Fruit fly (Drosophila melanogaster) whole organism, embryonic: ENCODE measurements around the gene ball.

Experiments used
- Atf6 ChIP-seq: fragments of 200-800 bp; sonication (Bioruptor generic); IDR thresholded peaks from 2 replicates; pipeline ENCODE4 v1.3.6; 2022; ENCODE audit warnings: missing biosample characterization, missing genetic modification characterization
- Bgb ChIP-seq: fragments of 200-800 bp; sonication (Bioruptor generic); IDR thresholded peaks from 2 replicates; pipeline ENCODE4 v1.3.6; 2022; ENCODE audit warnings: missing biosample characterization, missing genetic modification characterization; ENCODE audit not compliant: partially characterized antibody
- CG10147 ChIP-seq: fragments of 200-800 bp; sonication (Bioruptor generic); optimal IDR thresholded peaks from 2 replicates; lab custom pipeline; 2019; ENCODE audit warnings: missing biosample characterization, mild to moderate bottlenecking, missing genetic modification characterization, moderate library complexity
- CG1024 ChIP-seq: fragments of 200-800 bp; sonication (Bioruptor generic); IDR thresholded peaks from 2 replicates; pipeline ENCODE4 v1.3.6; 2022; ENCODE audit warnings: missing biosample characterization, missing genetic modification characterization
- CG12071 ChIP-seq: fragments of 200-800 bp; sonication (Bioruptor generic); optimal IDR thresholded peaks from 3 replicates; lab custom pipeline; 2018; ENCODE audit warnings: missing biosample characterization, mild to moderate bottlenecking, missing genetic modification characterization
- CG12219 ChIP-seq: fragments of 200-800 bp; sonication (Bioruptor generic); optimal IDR thresholded peaks from 3 replicates; lab custom pipeline; 2018; ENCODE audit warnings: missing biosample characterization, mild to moderate bottlenecking, missing genetic modification characterization
- CG13287 ChIP-seq: fragments of 200-800 bp; sonication (Bioruptor generic); IDR thresholded peaks from 2 replicates; pipeline ENCODE4 v1.3.6; 2022; ENCODE audit warnings: missing biosample characterization, missing genetic modification characterization; ENCODE audit not compliant: partially characterized antibody
- CG13775 ChIP-seq: fragments of 200-800 bp; sonication (Bioruptor generic); optimal IDR thresholded peaks from 3 replicates; lab custom pipeline; 2017; ENCODE audit warnings: missing biosample characterization, mild to moderate bottlenecking, missing genetic modification characterization
- CG14014 ChIP-seq: fragments of 200-800 bp; sonication (Bioruptor generic); IDR thresholded peaks from 2 replicates; pipeline ENCODE4 v1.3.6; 2022; ENCODE audit warnings: missing biosample characterization, missing genetic modification characterization
- CG14441 ChIP-seq: fragments of 200-800 bp; sonication (Bioruptor generic); IDR thresholded peaks from 2 replicates; pipeline ENCODE4 v1.3.6; 2022; ENCODE audit warnings: missing biosample characterization, missing genetic modification characterization
- CG17802 ChIP-seq: fragments of 200-800 bp; sonication (Bioruptor generic); optimal IDR thresholded peaks from 2 replicates; lab custom pipeline; 2018; ENCODE audit warnings: missing biosample characterization, mild to moderate bottlenecking, missing genetic modification characterization, moderate library complexity
- CG18599 ChIP-seq: fragments of 200-800 bp; sonication (Bioruptor generic); optimal IDR thresholded peaks from 3 replicates; lab custom pipeline; 2017; ENCODE audit warnings: missing biosample characterization, missing genetic modification characterization, mild to moderate bottlenecking, moderate library complexity, missing genetic modification reagents
- CG2202 ChIP-seq: fragments of 200-800 bp; sonication (Bioruptor generic); optimal IDR thresholded peaks from 2 replicates; lab custom pipeline; 2018; ENCODE audit warnings: missing biosample characterization, mild to moderate bottlenecking, missing genetic modification characterization
- CG31365 ChIP-seq: fragments of 200-800 bp; sonication (Bioruptor generic); optimal IDR thresholded peaks from 2 replicates; lab custom pipeline; 2018; ENCODE audit warnings: missing biosample characterization, mild to moderate bottlenecking, missing genetic modification characterization
- CG4282 ChIP-seq: fragments of 200-800 bp; sonication (Bioruptor generic); optimal IDR thresholded peaks from 2 replicates; lab custom pipeline; 2016; ENCODE audit warnings: missing biosample characterization, missing genetic modification characterization
- CG5953 ChIP-seq: fragments of 200-800 bp; sonication (Bioruptor generic); IDR thresholded peaks from 2 replicates; pipeline ENCODE4 v1.3.6; 2022; ENCODE audit warnings: missing biosample characterization, missing genetic modification characterization
- CG6854 ChIP-seq: fragments of 200-800 bp; sonication (Bioruptor generic); optimal IDR thresholded peaks from 3 replicates; lab custom pipeline; 2017; ENCODE audit warnings: missing biosample characterization, mild to moderate bottlenecking, missing genetic modification characterization
- CG7839 ChIP-seq: fragments of 200-800 bp; sonication (Bioruptor generic); optimal IDR thresholded peaks from 3 replicates; lab custom pipeline; 2018; ENCODE audit warnings: missing biosample characterization, mild to moderate bottlenecking, missing genetic modification characterization, moderate library complexity
- CG8478 ChIP-seq: fragments of >200 bp; optimal IDR thresholded peaks from 2 replicates; lab custom pipeline; 2018
- CG9609 ChIP-seq: fragments of 200-800 bp; sonication (Bioruptor generic); optimal IDR thresholded peaks from 3 replicates; lab custom pipeline; 2016; ENCODE audit warnings: missing biosample characterization, missing genetic modification characterization
- CrebB ChIP-seq: fragments of 200-800 bp; sonication (Bioruptor generic); optimal IDR thresholded peaks from 3 replicates; lab custom pipeline; 2018; ENCODE audit warnings: missing biosample characterization, mild to moderate bottlenecking, missing genetic modification characterization
- Dad ChIP-seq: fragments of 200-800 bp; sonication (Bioruptor generic); optimal IDR thresholded peaks from 3 replicates; lab custom pipeline; 2016; ENCODE audit warnings: missing biosample characterization, missing genetic modification characterization
- Deaf1 ChIP-seq: fragments of 200-800 bp; optimal IDR thresholded peaks from 3 replicates; lab custom pipeline; 2019; ENCODE audit warnings: missing biosample characterization, mild to moderate bottlenecking, missing genetic modification characterization, moderate library complexity
- Dfd ChIP-seq, 2 experiments: fragments of >200 bp; optimal IDR thresholded peaks; 2 replicates each; lab custom pipeline; 2017; ENCODE audit warnings: missing biosample characterization in 2 of 2, missing genetic modification characterization in 2 of 2
- Dip2 ChIP-seq: fragments of 200-800 bp; sonication (Bioruptor generic); IDR thresholded peaks from 2 replicates; pipeline ENCODE4 v1.3.6; 2022; ENCODE audit warnings: missing biosample characterization, missing genetic modification characterization
- Drgx ChIP-seq: fragments of 200-800 bp; sonication (Bioruptor generic); IDR thresholded peaks from 2 replicates; pipeline ENCODE4 v1.3.6; 2022; ENCODE audit warnings: missing biosample characterization, missing genetic modification characterization
- HHEX ChIP-seq: fragments of 200-800 bp; sonication (Bioruptor generic); optimal IDR thresholded peaks from 3 replicates; lab custom pipeline; 2017; ENCODE audit warnings: missing biosample characterization, mild to moderate bottlenecking, missing genetic modification characterization, missing genetic modification reagents
- HLH54F ChIP-seq: fragments of 200-800 bp; sonication (Bioruptor generic); optimal IDR thresholded peaks from 3 replicates; lab custom pipeline; 2016; ENCODE audit warnings: missing biosample characterization, missing genetic modification characterization
- Hmr ChIP-seq: fragments of 200-800 bp; sonication (Bioruptor generic); optimal IDR thresholded peaks from 3 replicates; lab custom pipeline; 2017; ENCODE audit warnings: mild to moderate bottlenecking, missing biosample characterization, missing genetic modification reagents, missing genetic modification characterization
- Jarid2 ChIP-seq: fragments of 200-800 bp; sonication (Bioruptor generic); optimal IDR thresholded peaks from 3 replicates; lab custom pipeline; 2017; ENCODE audit warnings: mild to moderate bottlenecking, missing biosample characterization, missing genetic modification reagents, missing genetic modification characterization
- Mes4 ChIP-seq: fragments of 200-800 bp; sonication (Bioruptor generic); optimal IDR thresholded peaks from 2 replicates; lab custom pipeline; 2016; ENCODE audit warnings: missing biosample characterization, missing genetic modification characterization
- Scr ChIP-seq: fragments of 200-800 bp; sonication (Bioruptor generic); IDR thresholded peaks from 2 replicates; pipeline ENCODE4 v1.3.6; 2022; ENCODE audit warnings: missing biosample characterization, missing genetic modification characterization; ENCODE audit not compliant: partially characterized antibody
- Usf ChIP-seq: fragments of 200-800 bp; sonication (Bioruptor generic); optimal IDR thresholded peaks from 2 replicates; lab custom pipeline; 2017; ENCODE audit warnings: missing genotype, missing biosample characterization, missing genetic modification characterization
- ara ChIP-seq: fragments of 200-800 bp; sonication (Bioruptor generic); IDR thresholded peaks from 2 replicates; pipeline ENCODE4 v1.3.6; 2022; ENCODE audit warnings: missing biosample characterization, missing genetic modification characterization
- crc ChIP-seq: fragments of 200-800 bp; sonication (Bioruptor generic); optimal IDR thresholded peaks from 2 replicates; lab custom pipeline; 2016; ENCODE audit warnings: missing biosample characterization, missing genetic modification characterization
- dmrt99B ChIP-seq: fragments of 200-800 bp; sonication (Bioruptor generic); optimal IDR thresholded peaks from 2 replicates; lab custom pipeline; 2018; ENCODE audit warnings: missing biosample characterization, mild to moderate bottlenecking, missing genetic modification characterization, moderate library complexity
- ewg ChIP-seq: fragments of 200-800 bp; sonication (Bioruptor generic); optimal IDR thresholded peaks from 3 replicates; lab custom pipeline; 2017; ENCODE audit warnings: mild to moderate bottlenecking, missing biosample characterization, missing genetic modification reagents, missing genetic modification characterization
- gfzf ChIP-seq: fragments of 200-800 bp; sonication (Bioruptor generic); optimal IDR thresholded peaks from 2 replicates; lab custom pipeline; 2016; ENCODE audit warnings: missing biosample characterization, mild to moderate bottlenecking, missing genetic modification characterization, moderate library complexity
- grau ChIP-seq: fragments of 200-800 bp; optimal IDR thresholded peaks from 3 replicates; lab custom pipeline; 2019; ENCODE audit warnings: missing biosample characterization, mild to moderate bottlenecking, missing genetic modification characterization, moderate library complexity
- hkb ChIP-seq, 2 experiments: fragments of 200-800 bp in 1 of 2; fragments of >200 bp in 1 of 2; sonication (Bioruptor generic) in 1 of 2; IDR thresholded peaks in 1 of 2; optimal IDR thresholded peaks in 1 of 2; 2 replicates each; pipeline versions ENCODE4 v1.3.6 to Lab custom; 2017 to 2022; ENCODE audit warnings: missing biosample characterization in 1 of 2, missing genetic modification characterization in 1 of 2
- otp ChIP-seq: fragments of 200-800 bp; sonication (Bioruptor generic); IDR thresholded peaks from 3 replicates; pipeline ENCODE4, ENCODE4 v1.3.6; 2022; ENCODE audit warnings: missing biosample characterization, missing genetic modification characterization
- pan ChIP-seq, 4 experiments: fragments of >200 bp in 3 of 4; fragments of 200-800 bp in 1 of 4; sonication (Bioruptor generic) in 1 of 4; optimal IDR thresholded peaks in 3 of 4; IDR thresholded peaks in 1 of 4; 2 replicates each; pipeline versions ENCODE4 v1.3.6 to Lab custom; 2017 to 2022; ENCODE audit warnings: missing biosample characterization in 2 of 4, missing genetic modification characterization in 2 of 4, mixed read lengths in 1 of 4
- row ChIP-seq: fragments of 200-800 bp; sonication (Bioruptor generic); IDR thresholded peaks from 3 replicates; pipeline ENCODE4 v1.3.6; 2022; ENCODE audit warnings: missing biosample characterization, missing genetic modification characterization
- salm ChIP-seq: fragments of 200-800 bp; sonication (Bioruptor generic); optimal IDR thresholded peaks from 2 replicates; lab custom pipeline; 2018; ENCODE audit warnings: missing biosample characterization, mild to moderate bottlenecking, missing genetic modification characterization
- scrt ChIP-seq: fragments of 200-800 bp; sonication (Bioruptor generic); optimal IDR thresholded peaks from 2 replicates; lab custom pipeline; 2018; ENCODE audit warnings: missing biosample characterization, mild to moderate bottlenecking, missing genetic modification characterization, moderate library complexity
- sr ChIP-seq: fragments of 200-800 bp; sonication (Bioruptor generic); IDR thresholded peaks from 3 replicates; pipeline ENCODE4 v1.3.6; 2022; ENCODE audit warnings: missing biosample characterization, missing genetic modification characterization
- ttk ChIP-seq: fragments of 200-800 bp; sonication (Bioruptor generic); IDR thresholded peaks from 2 replicates; pipeline ENCODE4 v2.1.2; 2022; ENCODE audit warnings: missing biosample characterization, missing genetic modification characterization
- z ChIP-seq: fragments of 200-800 bp; sonication (Bioruptor generic); IDR thresholded peaks from 3 replicates; pipeline ENCODE4 v1.3.6; 2022; ENCODE audit warnings: missing biosample characterization, missing genetic modification characterization
- zen ChIP-seq: fragments of 200-800 bp; sonication (Bioruptor generic); optimal IDR thresholded peaks from 3 replicates; lab custom pipeline; 2018; ENCODE audit warnings: missing biosample characterization, mild to moderate bottlenecking, missing genetic modification characterization, moderate library complexity

Gene ball

DNA sequence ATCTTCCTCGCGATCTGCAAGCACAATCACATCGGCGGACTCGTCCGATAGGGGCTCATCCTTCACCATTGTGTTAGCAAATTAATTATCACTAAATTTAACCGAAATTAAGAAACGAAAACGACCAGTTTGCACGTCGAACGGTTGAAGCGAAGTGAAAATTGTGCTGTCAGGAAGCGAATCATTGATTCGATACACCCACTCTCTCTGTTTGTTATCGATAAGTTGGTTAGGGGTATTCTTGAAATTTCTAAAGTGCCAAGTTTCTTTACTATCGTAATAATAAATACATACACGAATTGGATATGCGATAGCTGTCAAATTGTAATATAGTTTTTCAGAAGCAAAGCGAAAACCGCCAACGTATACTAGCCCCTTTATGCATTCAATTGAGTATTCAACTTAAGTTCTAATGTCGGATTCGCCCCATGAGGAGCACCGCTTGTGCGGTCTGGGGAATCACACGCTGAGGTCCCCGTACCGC, 9.0 kb upstream of the ball start, which contains the start of gene Rb97D (continued):
- no peak for TF ChIP-seq Dip2
- peak; percentile 60 for TF ChIP-seq zen
- no peak for TF ChIP-seq pan (optimal IDR thresholded peaks at IDR 0.05; lab: Kevin White, UChicago)
- peak in 1 of 2 experiments; percentile 84 for TF ChIP-seq pan (GFP tag; optimal IDR thresholded peaks at IDR 0.05 in 1 of 2, IDR thresholded peaks at IDR 0.05 in 1 of 2)
- peak; percentile 91 for TF ChIP-seq row (GFP tag; lab: Robert Waterston, UW)
- peak; percentile 43; the same call in 1 of the 2 replicates for TF ChIP-seq ara (GFP tag; lab: Robert Waterston, UW)
- no peak for TF ChIP-seq hkb (optimal IDR thresholded peaks at IDR 0.05; lab: Kevin White, UChicago)
- TF ChIP-seq hkb (GFP tag; IDR thresholded peaks at IDR 0.05; lab: Robert Waterston, UW) = peak; percentile 78
- no peak for TF ChIP-seq z
- TF ChIP-seq Deaf1 (tag; lab: Kevin White, UChicago) = peak; percentile 4
- TF ChIP-seq CG17802 (tag; lab: Kevin White, UChicago) = peak; percentile 36
- TF ChIP-seq Scr (GFP tag; lab: Robert Waterston, UW) = peak; percentile 91
- TF ChIP-seq CG14014 (GFP tag; lab: Robert Waterston, UW) = peak; percentile 71
- TF ChIP-seq gfzf (GFP tag; lab: Kevin White, UChicago) = peak; percentile 52
- TF ChIP-seq CG7839 (tag; lab: Kevin White, UChicago) = peak; percentile 74
- TF ChIP-seq CG14441 = peak; percentile 63
- peak; percentile 17 for TF ChIP-seq Jarid2 (GFP tag; lab: Kevin White, UChicago)
- TF ChIP-seq CG5953 = peak; percentile 53; the same call in 1 of the 2 replicates
- TF ChIP-seq Dad = peak; percentile 47
- peak; percentile 35 for TF ChIP-seq CG12071
- TF ChIP-seq dmrt99B = peak; percentile 52
- TF ChIP-seq CG2202 (tag; lab: Kevin White, UChicago) = peak; percentile 11
- TF ChIP-seq ttk (GFP tag; lab: Robert Waterston, UW) = peak; percentile 52
- TF ChIP-seq Usf = peak; percentile 43
- TF ChIP-seq Drgx (GFP tag; lab: Robert Waterston, UW) = peak; percentile 65
- TF ChIP-seq scrt (GFP tag; lab: Kevin White, UChicago) = peak; percentile 20
- no peak for TF ChIP-seq CG8478
- peak; percentile 83 for TF ChIP-seq Bgb (GFP tag; lab: Robert Waterston, UW)
- peak; percentile 75 for TF ChIP-seq HLH54F (GFP tag; lab: Kevin White, UChicago)
- TF ChIP-seq salm (tag; lab: Kevin White, UChicago) = peak; percentile 12
- no peak for TF ChIP-seq Dfd (GFP tag; optimal IDR thresholded peaks at IDR 0.05; lab: Kevin White, UChicago)
- peak; percentile 92 for TF ChIP-seq CG13287
- TF ChIP-seq otp (GFP tag; lab: Robert Waterston, UW) = peak; percentile 53; the same call in 1 of the 3 replicates
- TF ChIP-seq CrebB (tag; lab: Kevin White, UChicago) = peak; percentile 24
- peak; percentile 31 for TF ChIP-seq ewg (GFP tag; lab: Kevin White, UChicago)
- TF ChIP-seq grau = peak; percentile 75
- peak; percentile 21 for TF ChIP-seq CG31365 (tag; lab: Kevin White, UChicago)
- TF ChIP-seq CG12219 (GFP tag; lab: Kevin White, UChicago) = peak; percentile 62
- peak; percentile 55 for TF ChIP-seq CG4282 (GFP tag; lab: Kevin White, UChicago)
- TF ChIP-seq HHEX = peak; percentile 44
- peak; percentile 41; the same call in 1 of the 2 replicates for TF ChIP-seq CG1024 (GFP tag; lab: Robert Waterston, UW)
- peak; percentile 69 for TF ChIP-seq Hmr
- peak; percentile 52; the same call in 1 of the 2 replicates for TF ChIP-seq Atf6 (GFP tag; lab: Robert Waterston, UW)
- peak; percentile 52 for TF ChIP-seq CG9609 (GFP tag; lab: Kevin White, UChicago)
- peak; percentile 6; the same call in 2 of the 3 replicates for TF ChIP-seq sr (GFP tag; lab: Robert Waterston, UW)
- TF ChIP-seq CG18599 (GFP tag; lab: Kevin White, UChicago) = peak; percentile 83
- TF ChIP-seq CG13775 (GFP tag; lab: Kevin White, UChicago) = peak; percentile 44
- no peak for TF ChIP-seq CG6854 (GFP tag; lab: Kevin White, UChicago)
- TF ChIP-seq crc (GFP tag; lab: Kevin White, UChicago) = peak; percentile 59
- peak; percentile 50 for TF ChIP-seq CG10147 (GFP tag; lab: Kevin White, UChicago)
- peak; percentile 46 for TF ChIP-seq Mes4 (GFP tag; lab: Kevin White, UChicago)
